Fruit fly (Drosophila melanogaster) whole organism, embryonic: ENCODE data around the gene Dhdds.

Experiments used
- BEAF-32 ChIP-seq: fragments of 200-800 bp; sonication (Bioruptor generic); optimal IDR thresholded peaks from 3 replicates; lab custom pipeline; 2017; ENCODE audit warnings: missing biosample characterization, missing genetic modification characterization, mild to moderate bottlenecking, moderate library complexity, missing genetic modification reagents
- CG10431 ChIP-seq: fragments of 200-800 bp; sonication (Bioruptor generic); optimal IDR thresholded peaks from 3 replicates; lab custom pipeline; 2018; ENCODE audit warnings: missing biosample characterization, mild to moderate bottlenecking, missing genetic modification characterization
- CG1647 ChIP-seq: fragments of 200-800 bp; sonication (Bioruptor generic); optimal IDR thresholded peaks from 3 replicates; lab custom pipeline; 2016; ENCODE audit warnings: missing biosample characterization, missing genetic modification characterization
- CG17568 ChIP-seq: fragments of 200-800 bp; sonication (Bioruptor generic); optimal IDR thresholded peaks from 2 replicates; lab custom pipeline; 2018; ENCODE audit warnings: missing biosample characterization, mild to moderate bottlenecking, missing genetic modification characterization, moderate library complexity
- CG2116 ChIP-seq: fragments of 200-800 bp; sonication (Bioruptor generic); optimal IDR thresholded peaks from 3 replicates; lab custom pipeline; 2018; ENCODE audit warnings: missing biosample characterization, mild to moderate bottlenecking, missing genetic modification characterization
- CG2712 ChIP-seq: fragments of 200-800 bp; optimal IDR thresholded peaks from 3 replicates; lab custom pipeline; 2019; ENCODE audit warnings: missing biosample characterization, mild to moderate bottlenecking, missing genetic modification characterization, moderate library complexity
- CG2875 ChIP-seq: fragments of 200-800 bp; sonication (Bioruptor generic); optimal IDR thresholded peaks from 2 replicates; lab custom pipeline; 2017; ENCODE audit warnings: missing biosample characterization, mild to moderate bottlenecking, missing genetic modification characterization, missing genetic modification reagents
- CG3065 ChIP-seq: fragments of 200-800 bp; sonication (Bioruptor generic); optimal IDR thresholded peaks from 2 replicates; lab custom pipeline; 2016; ENCODE audit warnings: missing biosample characterization, missing genetic modification characterization
- CG32532 ChIP-seq: fragments of 200-800 bp; sonication (Bioruptor generic); IDR thresholded peaks from 2 replicates; pipeline ENCODE4 v1.3.6; 2022; ENCODE audit warnings: missing biosample characterization, missing genetic modification characterization
- CG34422 ChIP-seq: fragments of 200-800 bp; sonication (Bioruptor generic); IDR thresholded peaks from 3 replicates; pipeline ENCODE4 v1.3.6; 2022; ENCODE audit warnings: missing biosample characterization, missing genetic modification characterization
- CG43689 ChIP-seq: fragments of 200-800 bp; sonication (Bioruptor generic); IDR thresholded peaks from 2 replicates; pipeline ENCODE4 v1.3.6; 2022; ENCODE audit warnings: missing biosample characterization, missing genetic modification characterization
- CG8359 ChIP-seq: fragments of 200-800 bp; sonication (Bioruptor generic); optimal IDR thresholded peaks from 2 replicates; lab custom pipeline; 2017; ENCODE audit warnings: missing biosample characterization, mild to moderate bottlenecking, missing genetic modification characterization, borderline replicate concordance
- CTCF ChIP-seq: fragments of 200-800 bp; sonication (Bioruptor generic); optimal IDR thresholded peaks from 2 replicates; lab custom pipeline; 2017; ENCODE audit warnings: missing biosample characterization, mild to moderate bottlenecking, missing genetic modification characterization, moderate library complexity
- Chrac-16 ChIP-seq: fragments of 200-800 bp; sonication (Bioruptor generic); optimal IDR thresholded peaks from 3 replicates; lab custom pipeline; 2016; ENCODE audit warnings: missing biosample characterization, missing genetic modification characterization
- D19B ChIP-seq: fragments of 200-800 bp; sonication (Bioruptor generic); optimal IDR thresholded peaks from 2 replicates; lab custom pipeline; 2017; ENCODE audit warnings: missing biosample characterization, mild to moderate bottlenecking, missing genetic modification characterization
- Dad ChIP-seq: fragments of 200-800 bp; sonication (Bioruptor generic); optimal IDR thresholded peaks from 3 replicates; lab custom pipeline; 2016; ENCODE audit warnings: missing biosample characterization, missing genetic modification characterization
- Dbx ChIP-seq: fragments of 200-800 bp; sonication (Bioruptor generic); IDR thresholded peaks from 3 replicates; pipeline ENCODE4 v1.3.6; 2022; ENCODE audit warnings: missing biosample characterization, missing genetic modification characterization
- E2f1 ChIP-seq: fragments of 200-800 bp; sonication (Bioruptor generic); IDR thresholded peaks from 2 replicates; pipeline ENCODE4 v1.3.6; 2022; ENCODE audit warnings: missing biosample characterization, missing genetic modification characterization
- H2.0 ChIP-seq: fragments of 200-800 bp; sonication (Bioruptor generic); IDR thresholded peaks from 2 replicates; pipeline ENCODE4 v1.3.6; 2022; ENCODE audit warnings: missing biosample characterization, missing genetic modification characterization
- HLH3B ChIP-seq: fragments of 200-800 bp; sonication (Bioruptor generic); IDR thresholded peaks from 2 replicates; pipeline ENCODE4 v1.3.6; 2022; ENCODE audit warnings: missing biosample characterization, missing genetic modification characterization
- Lpt ChIP-seq: fragments of >200 bp; optimal IDR thresholded peaks from 2 replicates; lab custom pipeline; 2018; ENCODE audit warnings: missing biosample characterization, missing genetic modification characterization
- Ssrp ChIP-seq: fragments of 200-800 bp; sonication (Bioruptor generic); optimal IDR thresholded peaks from 2 replicates; lab custom pipeline; 2018; ENCODE audit warnings: missing biosample characterization, mild to moderate bottlenecking, missing genetic modification characterization, moderate library complexity
- Xrp1 ChIP-seq: fragments of 200-800 bp; sonication (Bioruptor generic); IDR thresholded peaks from 2 replicates; pipeline ENCODE4 v1.3.6; 2022; ENCODE audit warnings: missing biosample characterization, missing genetic modification characterization
- bsh ChIP-seq, 2 experiments: fragments of 200-800 bp; sonication (Bioruptor generic); optimal IDR thresholded peaks; 2 replicates each; lab custom pipeline; 2017 to 2018; ENCODE audit warnings: mild to moderate bottlenecking in 2 of 2, missing biosample characterization in 2 of 2, missing genetic modification characterization in 2 of 2, moderate library complexity in 1 of 2
- caup ChIP-seq: fragments of 200-800 bp; sonication (Bioruptor generic); optimal IDR thresholded peaks from 3 replicates; lab custom pipeline; 2017; ENCODE audit warnings: missing biosample characterization, mild to moderate bottlenecking, missing genetic modification characterization, moderate library complexity; ENCODE audit not compliant: severe bottlenecking
- cg ChIP-seq: fragments of 200-800 bp; sonication (Bioruptor generic); optimal IDR thresholded peaks from 3 replicates; lab custom pipeline; 2019; ENCODE audit warnings: missing biosample characterization, mild to moderate bottlenecking, missing genetic modification characterization, moderate library complexity
- chif ChIP-seq, 2 experiments: fragments of 200-800 bp; sonication (Bioruptor generic); optimal IDR thresholded peaks; 3 replicates each; lab custom pipeline; 2016; ENCODE audit warnings: missing biosample characterization in 2 of 2, missing genetic modification characterization in 2 of 2
- esg ChIP-seq: fragments of 200-800 bp; sonication (Bioruptor generic); conservative IDR thresholded peaks from 2 replicates; pipeline ENCODE4 v1.3.6; 2022; ENCODE audit warnings: missing biosample characterization, missing genetic modification characterization
- exex ChIP-seq: fragments of 200-800 bp; sonication (Bioruptor generic); optimal IDR thresholded peaks from 4 replicates; lab custom pipeline; 2018; ENCODE audit warnings: missing biosample characterization, mild to moderate bottlenecking, missing genetic modification characterization, moderate library complexity
- eyg ChIP-seq: fragments of 200-800 bp; sonication (Bioruptor generic); optimal IDR thresholded peaks from 3 replicates; lab custom pipeline; 2016; ENCODE audit warnings: missing biosample characterization, missing genetic modification characterization
- fd96Cb ChIP-seq: fragments of 200-800 bp; sonication (Bioruptor generic); optimal IDR thresholded peaks from 2 replicates; lab custom pipeline; 2018; ENCODE audit warnings: missing biosample characterization, mild to moderate bottlenecking, missing genetic modification characterization, moderate library complexity
- fu2 ChIP-seq: fragments of 200-800 bp; sonication (Bioruptor generic); optimal IDR thresholded peaks from 2 replicates; lab custom pipeline; 2016; ENCODE audit warnings: missing biosample characterization, missing genetic modification characterization
- hb ChIP-seq: fragments of 200-800 bp; sonication (Bioruptor generic); IDR thresholded peaks from 3 replicates; pipeline ENCODE4 v1.3.6; 2022; ENCODE audit warnings: missing biosample characterization, missing genetic modification characterization; ENCODE audit not compliant: partially characterized antibody
- her ChIP-seq: fragments of 200-800 bp; sonication (Bioruptor generic); optimal IDR thresholded peaks from 2 replicates; lab custom pipeline; 2016; ENCODE audit warnings: missing biosample characterization, missing genetic modification characterization
- ken ChIP-seq: fragments of 200-800 bp; sonication (Bioruptor generic); IDR thresholded peaks from 3 replicates; pipeline ENCODE4 v1.3.6; 2022; ENCODE audit warnings: missing biosample characterization, missing genetic modification characterization
- nerfin-1 ChIP-seq: fragments of 200-800 bp; sonication (Bioruptor generic); optimal IDR thresholded peaks from 3 replicates; lab custom pipeline; 2019; ENCODE audit warnings: missing biosample characterization, mild to moderate bottlenecking, missing genetic modification characterization, moderate library complexity
- nerfin-2 ChIP-seq: fragments of 200-800 bp; sonication (Bioruptor generic); IDR thresholded peaks from 2 replicates; pipeline ENCODE4 v1.3.6; 2022; ENCODE audit warnings: missing biosample characterization, missing genetic modification characterization; ENCODE audit not compliant: partially characterized antibody
- onecut ChIP-seq: fragments of 200-800 bp; sonication (Bioruptor generic); IDR thresholded peaks from 2 replicates; pipeline ENCODE4 v1.3.6; 2022; ENCODE audit warnings: missing biosample characterization, missing genetic modification characterization
- pb ChIP-seq: fragments of 200-800 bp; sonication (Bioruptor generic); optimal IDR thresholded peaks from 3 replicates; lab custom pipeline; 2016; ENCODE audit warnings: missing biosample characterization, missing genetic modification characterization
- ranshi ChIP-seq: fragments of 200-800 bp; sonication (Bioruptor generic); IDR thresholded peaks from 2 replicates; pipeline ENCODE4 v1.3.6; 2022; ENCODE audit warnings: missing biosample characterization, missing genetic modification characterization
- repo ChIP-seq: fragments of 200-800 bp; sonication (Bioruptor generic); optimal IDR thresholded peaks from 2 replicates; lab custom pipeline; 2016; ENCODE audit warnings: missing biosample characterization, missing genetic modification characterization
- sens-2 ChIP-seq: fragments of 200-800 bp; sonication (Bioruptor generic); IDR thresholded peaks from 2 replicates; pipeline ENCODE4 v1.3.6; 2022; ENCODE audit warnings: missing biosample characterization, missing genetic modification characterization
- so ChIP-seq: fragments of 200-800 bp; sonication (Bioruptor generic); IDR thresholded peaks from 3 replicates; pipeline ENCODE4 v1.3.6; 2022; ENCODE audit warnings: missing biosample characterization, missing genetic modification characterization
- tna ChIP-seq: fragments of 200-800 bp; sonication (Bioruptor generic); IDR thresholded peaks from 2 replicates; pipeline ENCODE4 v1.3.6; 2022; ENCODE audit warnings: missing biosample characterization, missing genetic modification characterization; ENCODE audit not compliant: partially characterized antibody
- toy ChIP-seq: fragments of 200-800 bp; sonication (Bioruptor generic); IDR thresholded peaks from 2 replicates; pipeline ENCODE4 v1.3.6; 2022; ENCODE audit warnings: missing biosample characterization, missing genetic modification characterization
- tup ChIP-seq: fragments of 200-800 bp; sonication (Bioruptor generic); optimal IDR thresholded peaks from 2 replicates; lab custom pipeline; 2016; ENCODE audit warnings: missing biosample characterization, mild to moderate bottlenecking, missing genetic modification characterization, moderate library complexity
- twi ChIP-seq: fragments of 200-800 bp; optimal IDR thresholded peaks from 2 replicates; lab custom pipeline; 2019; ENCODE audit warnings: missing biosample characterization, mild to moderate bottlenecking, missing genetic modification characterization, moderate library complexity
- unc-4 ChIP-seq: fragments of 200-800 bp; sonication (Bioruptor generic); IDR thresholded peaks from 2 replicates; pipeline ENCODE4 v1.3.6; 2022; ENCODE audit warnings: missing biosample characterization, missing genetic modification characterization; ENCODE audit not compliant: partially characterized antibody
- vnd ChIP-seq: fragments of 200-800 bp; sonication (Bioruptor generic); IDR thresholded peaks from 3 replicates; pipeline ENCODE4 v1.3.6; 2022; ENCODE audit warnings: missing biosample characterization, missing genetic modification characterization; ENCODE audit not compliant: partially characterized antibody

Gene Dhdds

DNA sequence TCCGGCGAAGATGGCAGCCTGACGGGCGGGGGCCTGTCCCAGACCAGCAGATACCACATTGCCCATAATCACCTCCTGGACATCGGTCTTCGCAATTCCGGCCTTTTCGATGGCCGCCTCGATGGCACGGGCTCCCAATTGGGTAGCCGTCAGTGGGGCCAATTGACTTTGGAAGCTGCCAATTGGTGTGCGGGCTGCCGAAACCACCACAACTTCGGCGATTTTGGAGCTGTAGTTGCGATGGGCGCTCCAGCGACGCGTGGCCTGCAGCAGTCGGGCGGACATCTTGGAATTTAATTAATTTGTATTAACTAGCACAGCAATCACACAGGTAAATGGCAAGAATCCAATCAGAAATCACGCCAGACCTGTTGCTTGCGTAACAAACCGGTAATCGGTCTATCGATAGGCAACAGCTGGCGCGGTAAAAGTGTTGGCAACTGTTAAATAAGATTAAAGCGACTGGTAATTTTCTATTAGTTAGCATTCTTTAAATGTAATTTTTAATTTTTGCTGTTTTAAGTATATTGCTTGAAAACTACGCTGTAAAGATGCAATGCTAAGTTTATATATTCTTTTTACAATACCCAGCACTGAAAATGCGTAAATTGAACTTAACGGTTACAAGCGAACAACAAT is 44.6 kb downstream of the Dhdds start, which contains the start of gene Acat1 (continued):
- TF ChIP-seq CG2712 (tag; lab: Kevin White, UChicago) (peak; percentile 64), vnd (GFP tag; lab: Robert Waterston, UW) (no peak), CG34422 (GFP tag; lab: Robert Waterston, UW) (peak; percentile 58), sens-2 (peak; percentile 27; the same call in 1 of the 2 replicates), caup (GFP tag; lab: Kevin White, UChicago) (peak; percentile 65), Ssrp (tag; lab: Kevin White, UChicago) (peak; percentile 18), H2.0 (GFP tag; lab: Robert Waterston, UW) (peak; percentile 26; the same call in 1 of the 2 replicates), Chrac-16 (GFP tag; lab: Kevin White, UChicago) (peak; percentile 57), twi (tag; lab: Kevin White, UChicago) (no peak), CG32532 (peak; percentile 72), Lpt (GFP tag; lab: Kevin White, UChicago) (no peak), CG1647 (GFP tag; lab: Kevin White, UChicago) (no peak), HLH3B (GFP tag; lab: Robert Waterston, UW) (peak; percentile 48; the same call in 1 of the 2 replicates), CG17568 (no peak), onecut (GFP tag; lab: Robert Waterston, UW) (no peak), Dbx (GFP tag; lab: Robert Waterston, UW) (peak; percentile 22; the same call in 1 of the 3 replicates), hb (no peak), tup (GFP tag; lab: Kevin White, UChicago) (no peak), CG2116 (GFP tag; lab: Kevin White, UChicago) (peak; percentile 73), fd96Cb (tag; lab: Kevin White, UChicago) (peak; percentile 35), eyg (GFP tag; lab: Kevin White, UChicago) (no peak), fu2 (GFP tag; lab: Kevin White, UChicago) (peak; percentile 25), CG43689 (GFP tag; lab: Robert Waterston, UW) (no peak), toy (GFP tag; lab: Robert Waterston, UW) (no peak), chif (GFP tag; optimal IDR thresholded peaks at IDR 0.05; lab: Kevin White, UChicago) (peak; percentile 8 to 38), Dad (GFP tag; lab: Kevin White, UChicago) (peak; percentile 38), ken (GFP tag; lab: Robert Waterston, UW) (peak; percentile 76; the same call in 1 of the 3 replicates), cg (GFP tag; lab: Kevin White, UChicago) (no peak), CG8359 (GFP tag; lab: Kevin White, UChicago) (no peak), her (GFP tag; lab: Kevin White, UChicago) (peak; percentile 14), CG2875 (GFP tag; lab: Kevin White, UChicago) (no peak), so (GFP tag; lab: Robert Waterston, UW) (0 out of 3 replicates have a peak, but pooled peaks have one; percentile 12), CTCF (GFP tag; lab: Kevin White, UChicago) (no peak), ranshi (GFP tag; lab: Robert Waterston, UW) (0 out of 2 replicates have a peak, but pooled peaks have one; percentile 42), esg (peak; percentile 28; the same call in 1 of the 2 replicates), unc-4 (GFP tag; lab: Robert Waterston, UW) (peak; percentile 50; the same call in 1 of the 2 replicates), nerfin-1 (no peak), CG10431 (GFP tag; lab: Kevin White, UChicago) (no peak), BEAF-32 (peak; percentile 57), tna (GFP tag; lab: Robert Waterston, UW) (no peak), E2f1 (GFP tag; lab: Robert Waterston, UW) (peak; percentile 22; the same call in 1 of the 2 replicates), nerfin-2 (GFP tag; lab: Robert Waterston, UW) (peak; percentile 38; the same call in 1 of the 2 replicates), pb (no peak), exex (peak; percentile 12), bsh (GFP tag; optimal IDR thresholded peaks at IDR 0.05; lab: Kevin White, UChicago) (peak in 1 of 2 experiments; percentile 64), D19B (GFP tag; lab: Kevin White, UChicago) (no peak), CG3065 (GFP tag; lab: Kevin White, UChicago) (no peak), repo (peak; percentile 42), Xrp1 (peak; percentile 83)
